Worm (Caenorhabditis elegans) whole organism, L3 larva: Measurements from ENCODE around the gene dmsr-1.
A peak's percentile ranks its signal among the peaks of the same experiment; 100 is the strongest.

ENCODE experiments used
- ZK546.5 ChIP-seq: sonication (generic microtip); optimal IDR thresholded peaks from 2 replicates; lab custom pipeline; 2017; ENCODE audit warnings: missing biosample characterization, missing genetic modification characterization
- ama-1 ChIP-seq: fragments of 150-350 bp; optimal IDR thresholded peaks from 2 replicates; lab custom pipeline; 2018
- ceh-16 ChIP-seq: sonication (generic microtip); optimal IDR thresholded peaks from 2 replicates; lab custom pipeline; 2017; ENCODE audit warnings: missing biosample characterization, missing genetic modification characterization
- ceh-9 ChIP-seq: sonication (generic microtip); optimal IDR thresholded peaks from 2 replicates; lab custom pipeline; 2018; ENCODE audit warnings: missing biosample characterization, missing genetic modification characterization
- daf-12 ChIP-seq: fragments of 150-350 bp; optimal IDR thresholded peaks from 2 replicates; lab custom pipeline; 2014; ENCODE audit warnings: missing biosample characterization, missing genetic modification reagents, missing genetic modification characterization
- egl-5 ChIP-seq: fragments of 150-350 bp; optimal IDR thresholded peaks from 2 replicates; lab custom pipeline; 2017; ENCODE audit warnings: missing biosample characterization, missing genetic modification reagents, missing genetic modification characterization, inconsistent platforms
- elt-1 ChIP-seq: fragments of 150-350 bp; optimal IDR thresholded peaks from 2 replicates; lab custom pipeline; 2014; ENCODE audit warnings: missing biosample characterization, missing genetic modification characterization
- elt-2 ChIP-seq: sonication (generic microtip); optimal IDR thresholded peaks from 2 replicates; lab custom pipeline; 2016; ENCODE audit warnings: missing genetic modification reagents, mild to moderate bottlenecking, missing genetic modification characterization, missing compliant biosample characterization
- elt-3 ChIP-seq, 3 experiments: fragments of 150-350 bp in 1 of 3; sonication (generic microtip) in 2 of 3; optimal IDR thresholded peaks; 2 replicates in 2 of 3; 4 replicates in 1 of 3; lab custom pipeline; 2014 to 2017; ENCODE audit warnings: missing biosample characterization in 3 of 3, missing genetic modification characterization in 3 of 3
- fkh-10 ChIP-seq: sonication (generic microtip); optimal IDR thresholded peaks from 2 replicates; lab custom pipeline; 2017; ENCODE audit warnings: missing biosample characterization, missing genetic modification reagents, missing genetic modification characterization
- fkh-2 ChIP-seq: fragments of 150-350 bp; optimal IDR thresholded peaks from 2 replicates; lab custom pipeline; 2014; ENCODE audit warnings: missing biosample characterization, missing genetic modification reagents, missing genetic modification characterization
- fos-1 ChIP-seq: fragments of 150-350 bp; optimal IDR thresholded peaks from 2 replicates; lab custom pipeline; 2014; ENCODE audit warnings: missing biosample characterization, missing genetic modification characterization
- jun-1 ChIP-seq: fragments of 150-350 bp; optimal IDR thresholded peaks from 2 replicates; lab custom pipeline; 2014; ENCODE audit warnings: missing biosample characterization, missing genetic modification reagents, missing genetic modification characterization
- lin-39 ChIP-seq: fragments of 150-350 bp; optimal IDR thresholded peaks from 2 replicates; lab custom pipeline; 2018; ENCODE audit warnings: missing biosample characterization, missing genetic modification reagents, missing genetic modification characterization
- lsy-12 ChIP-seq: sonication (generic microtip); optimal IDR thresholded peaks from 2 replicates; lab custom pipeline; 2016; ENCODE audit warnings: mild to moderate bottlenecking, missing genetic modification characterization, missing compliant biosample characterization
- mdl-1 ChIP-seq: fragments of 150-350 bp; optimal IDR thresholded peaks from 2 replicates; lab custom pipeline; 2014; ENCODE audit warnings: missing biosample characterization, missing genetic modification characterization
- mml-1 ChIP-seq: fragments of 150-350 bp; sonication (generic microtip); optimal IDR thresholded peaks from 3 replicates; lab custom pipeline; 2014; ENCODE audit warnings: missing biosample characterization, missing genetic modification characterization
- nfya-1 ChIP-seq: sonication (generic microtip); optimal IDR thresholded peaks from 2 replicates; lab custom pipeline; 2017; ENCODE audit warnings: missing genetic modification characterization, mild to moderate bottlenecking, missing compliant biosample characterization, antibody characterized with exemption, moderate library complexity; ENCODE audit not compliant: insufficient read depth
- nhr-11 ChIP-seq: fragments of 150-350 bp; optimal IDR thresholded peaks from 2 replicates; lab custom pipeline; 2014; ENCODE audit warnings: missing biosample characterization, missing genetic modification characterization
- nhr-12 ChIP-seq: fragments of 150-350 bp; optimal IDR thresholded peaks from 2 replicates; lab custom pipeline; 2014; ENCODE audit warnings: missing biosample characterization, missing genetic modification characterization
- nhr-237 ChIP-seq: fragments of 150-350 bp; optimal IDR thresholded peaks from 2 replicates; lab custom pipeline; 2014; ENCODE audit warnings: missing biosample characterization, missing genetic modification characterization
- nhr-25 ChIP-seq: sonication (generic microtip); optimal IDR thresholded peaks from 2 replicates; lab custom pipeline; 2017; ENCODE audit warnings: missing biosample characterization, missing genetic modification characterization
- nhr-28 ChIP-seq: fragments of 150-350 bp; optimal IDR thresholded peaks from 2 replicates; lab custom pipeline; 2014; ENCODE audit warnings: missing biosample characterization, missing genetic modification characterization
- nhr-77 ChIP-seq: fragments of 150-350 bp; optimal IDR thresholded peaks from 2 replicates; lab custom pipeline; 2014; ENCODE audit warnings: missing biosample characterization, missing genetic modification characterization
- pqm-1 ChIP-seq: fragments of 150-350 bp; optimal IDR thresholded peaks from 2 replicates; lab custom pipeline; 2017; ENCODE audit warnings: missing biosample characterization, missing genetic modification characterization, inconsistent platforms
- sea-2 ChIP-seq: fragments of 150-350 bp; sonication (generic microtip); optimal IDR thresholded peaks from 4 replicates; lab custom pipeline; 2014; ENCODE audit warnings: missing biosample characterization, missing genetic modification reagents, missing genetic modification characterization
- skn-1 ChIP-seq: fragments of 150-350 bp; optimal IDR thresholded peaks from 2 replicates; lab custom pipeline; 2014; ENCODE audit warnings: missing biosample characterization, missing genetic modification characterization
- snpc-4 ChIP-seq: fragments of 150-350 bp; optimal IDR thresholded peaks from 2 replicates; lab custom pipeline; 2014; ENCODE audit warnings: missing biosample characterization, missing genetic modification characterization
- tbx-2 ChIP-seq: sonication (generic microtip); optimal IDR thresholded peaks from 2 replicates; lab custom pipeline; 2016; ENCODE audit warnings: mild to moderate bottlenecking, missing genetic modification characterization, missing compliant biosample characterization
- unc-39 ChIP-seq: sonication (generic microtip); optimal IDR thresholded peaks from 4 replicates; lab custom pipeline; 2017; ENCODE audit warnings: missing biosample characterization, missing genetic modification characterization
- unc-62 ChIP-seq: fragments of 150-350 bp; sonication (generic microtip); optimal IDR thresholded peaks from 4 replicates; lab custom pipeline; 2014; ENCODE audit warnings: missing biosample characterization, missing genetic modification reagents, missing genetic modification characterization
- zag-1 ChIP-seq: fragments of 150-350 bp; optimal IDR thresholded peaks from 2 replicates; lab custom pipeline; 2014; ENCODE audit warnings: missing biosample characterization, missing genetic modification characterization
- ztf-11 ChIP-seq: fragments of 150-350 bp; optimal IDR thresholded peaks from 2 replicates; lab custom pipeline; 2014; ENCODE audit warnings: missing biosample characterization, missing genetic modification characterization
- ztf-4 ChIP-seq: fragments of 150-350 bp; optimal IDR thresholded peaks from 2 replicates; lab custom pipeline; 2014; ENCODE audit warnings: missing biosample characterization, missing genetic modification characterization

dmsr-1 gene

ce11 chrV:11454917-11455316 lies 16.4 kb downstream of the dmsr-1 start:
- TF ChIP-seq nfya-1 (tag; lab: Kevin White, UChicago) (no peak), fkh-10 (GFP tag; lab: Kevin White, UChicago) (no peak), elt-1 (tag; lab: Kevin White, UChicago) (no peak), skn-1 (no peak), ZK546.5 (no peak), nhr-11 (tag; lab: Kevin White, UChicago) (no peak), fos-1 (tag; lab: Kevin White, UChicago) (no peak), elt-3 (tag; optimal IDR thresholded peaks at IDR 0.05; lab: Kevin White, UChicago) (no peak), ztf-4 (tag; lab: Kevin White, UChicago) (no peak), unc-62 (GFP tag; lab: Kevin White, UChicago) (no peak), nhr-237 (no peak), lin-39 (no peak), mdl-1 (no peak), unc-39 (tag; lab: Kevin White, UChicago) (no peak), sea-2 (no peak), ceh-9 (tag; lab: Kevin White, UChicago) (no peak), ceh-16 (no peak), lsy-12 (tag; lab: Kevin White, UChicago) (no peak), nhr-25 (tag; lab: Kevin White, UChicago) (no peak)

ce11 chrV:11459255-11459654 lies 20.7 kb downstream of the dmsr-1 start, which contains the start of gene T11F9.1:
Gene T11F9.1, plus strand, starts transcription at chrV:11459555.
- TF ChIP-seq nhr-11 (tag; lab: Kevin White, UChicago) (no peak), ama-1 (lab: Kevin White, UChicago) (no peak), nhr-25 (tag; lab: Kevin White, UChicago) (no peak), daf-12 (tag; lab: Kevin White, UChicago) (no peak), unc-62 (GFP tag; lab: Kevin White, UChicago) (no peak), lin-39 (no peak), nhr-12 (tag; lab: Kevin White, UChicago) (no peak), ceh-9 (tag; lab: Kevin White, UChicago) (no peak), tbx-2 (no peak), egl-5 (no peak), ztf-11 (tag; lab: Kevin White, UChicago) (no peak), snpc-4 (tag; lab: Kevin White, UChicago) (no peak), nhr-28 (tag; lab: Kevin White, UChicago) (no peak), fkh-2 (no peak), zag-1 (tag; lab: Kevin White, UChicago) (no peak), elt-1 (tag; lab: Kevin White, UChicago) (no peak), nhr-77 (no peak), sea-2 (no peak)

ce11 chrV:11462963-11463453 lies 24.4 kb downstream of the dmsr-1 start, which contains the start of gene zipt-16:
Gene zipt-16, plus strand, starts transcription at chrV:11463013.
- TF ChIP-seq lin-39: no peak
- TF ChIP-seq elt-1 (tag; lab: Kevin White, UChicago): peak; percentile 13

DNA sequence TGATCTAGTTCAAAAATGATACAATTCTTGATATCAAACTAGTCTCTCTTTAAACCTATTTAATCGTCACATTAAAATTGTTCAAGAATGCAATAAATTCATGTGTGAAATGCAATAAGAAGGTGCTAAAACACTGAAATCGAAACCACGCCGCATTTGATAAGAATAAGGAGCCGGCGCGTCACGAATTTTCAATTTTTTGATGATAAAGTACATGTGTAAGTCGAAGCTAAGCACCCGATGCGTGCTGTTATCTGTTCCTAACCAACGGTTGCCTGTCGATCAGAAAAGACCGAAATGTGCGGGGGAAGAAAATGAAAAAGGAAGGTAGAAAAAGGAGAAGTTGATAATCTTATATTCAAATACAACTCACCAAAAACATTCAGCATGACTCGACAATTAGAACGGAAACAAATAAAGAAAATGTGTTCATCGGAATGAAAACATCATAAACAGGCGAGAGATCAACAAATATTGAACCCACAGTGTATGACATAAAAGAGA lies 31.7 kb downstream of the dmsr-1 start, which contains the start of gene aat-6:
TSS of gene aat-6 (minus strand) at position 454 of the 504 bp plus-strand sequence.
- peak; percentile 97 for TF ChIP-seq elt-2
- peak; percentile 37 for TF ChIP-seq jun-1
- peak; percentile 86 for TF ChIP-seq pqm-1 (tag; lab: Kevin White, UChicago)
- no peak for TF ChIP-seq fkh-10 (GFP tag; lab: Kevin White, UChicago)
- no peak for TF ChIP-seq nhr-28 (tag; lab: Kevin White, UChicago)

ce11 chrV:11472209-11472608 lies 33.6 kb downstream of the dmsr-1 start, which contains the start of the genes nas-20 and nas-21:
Gene nas-20, minus strand, starts transcription at chrV:11472309.
Gene nas-21, plus strand, starts transcription at chrV:11472564.
- no peak for TF ChIP-seq pqm-1 (tag; lab: Kevin White, UChicago)
- TF ChIP-seq mdl-1: no peak
- TF ChIP-seq ztf-4 (tag; lab: Kevin White, UChicago): no peak
- no peak for TF ChIP-seq lsy-12 (tag; lab: Kevin White, UChicago)
- no peak for TF ChIP-seq elt-2
- no peak for TF ChIP-seq mml-1
- no peak for TF ChIP-seq fos-1 (tag; lab: Kevin White, UChicago)
- no peak for TF ChIP-seq unc-62 (GFP tag; lab: Kevin White, UChicago)
